Worm (Caenorhabditis elegans): ENCODE measurements around the gene F20B6.10.

Gene F20B6.10

DNA sequence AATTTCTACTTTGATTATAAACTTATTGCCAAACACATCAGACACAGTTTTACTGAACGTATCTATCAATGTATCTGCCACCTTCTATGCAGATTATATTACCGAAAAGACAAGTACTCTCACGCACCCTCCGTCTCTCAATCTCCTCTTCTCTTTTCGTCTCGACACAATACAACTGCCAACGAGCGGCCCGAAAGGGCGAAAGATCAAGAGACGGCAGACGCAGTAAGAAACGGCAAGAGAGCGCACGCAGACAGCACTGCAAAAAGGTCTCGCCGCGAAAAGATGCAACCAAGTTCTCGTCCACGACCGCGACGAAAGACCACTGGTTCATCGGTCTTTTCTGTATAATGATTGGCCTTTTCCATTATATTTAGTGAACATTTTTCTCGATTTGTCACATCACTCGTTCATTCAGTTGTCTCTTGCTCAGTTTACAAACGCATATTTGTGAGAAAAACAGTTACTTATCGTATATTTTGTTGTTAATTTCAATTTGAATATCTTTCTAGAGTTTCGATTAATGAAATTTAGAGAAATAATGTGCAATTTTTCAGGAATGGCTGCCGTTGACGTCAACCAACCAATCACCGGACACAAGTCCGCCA is 26.4 kb downstream of the F20B6.10 start, which contains the start of gene vha-12 (continued):
- TF ChIP-seq dmd-4 (tag; optimal IDR thresholded peaks at IDR 0.05; ENCODE audit: borderline replicate concordance) (peak; percentile 50), tbx-2 (tag; optimal IDR thresholded peaks at IDR 0.05) (peak; percentile 83), pros-1 (tag; optimal IDR thresholded peaks at IDR 0.05) (peak; percentile 76), ets-4 (tag; optimal IDR thresholded peaks at IDR 0.05) (peak; percentile 77)

DNA sequence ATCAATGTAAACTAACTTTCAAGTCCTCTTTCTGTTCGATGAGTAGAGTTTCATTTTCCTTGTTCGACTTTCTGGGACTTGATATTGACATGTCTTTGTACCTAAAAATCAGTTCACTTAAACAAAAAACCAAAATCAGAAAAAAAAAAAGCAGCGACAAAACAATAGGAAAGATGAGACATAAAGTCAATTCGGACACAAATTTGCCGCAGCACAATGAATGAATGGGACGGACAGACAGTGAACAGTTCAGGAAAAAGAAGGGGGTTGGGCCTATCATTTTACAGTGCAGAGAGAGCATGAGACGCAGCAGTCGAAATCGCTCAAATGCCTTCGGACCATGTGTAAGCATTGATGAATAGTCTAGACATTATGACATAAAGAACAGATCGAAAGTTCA is 30.3 kb downstream of the F20B6.10 start, which contains the start of gene mrp-6:
TSS of gene mrp-6 (minus strand) at position 101 of the 400 bp plus-strand sequence.
- TF ChIP-seq ceh-9 (tag; optimal IDR thresholded peaks at IDR 0.05), result no peak
- no peak for TF ChIP-seq pha-4 (tag; optimal IDR thresholded peaks at IDR 0.05)
- no peak for TF ChIP-seq hlh-15 (tag; optimal IDR thresholded peaks at IDR 0.05)
- no peak for TF ChIP-seq ztf-16 (tag; optimal IDR thresholded peaks at IDR 0.05)
- no peak for TF ChIP-seq hlh-13 (GFP tag; optimal IDR thresholded peaks at IDR 0.05)
- no peak for TF ChIP-seq hlh-30 (tag; optimal IDR thresholded peaks at IDR 0.05; ENCODE audit: insufficient read depth)
- TF ChIP-seq ceh-18 (tag; optimal IDR thresholded peaks at IDR 0.05), result no peak
- no peak for TF ChIP-seq ceh-22 (tag; optimal IDR thresholded peaks at IDR 0.05)
- TF ChIP-seq elt-2 (tag; optimal IDR thresholded peaks at IDR 0.05), result no peak
- TF ChIP-seq unc-86 (tag; optimal IDR thresholded peaks at IDR 0.05), result no peak
- TF ChIP-seq C08G9.2 (tag; optimal IDR thresholded peaks at IDR 0.05), result no peak
- TF ChIP-seq pros-1 (tag; optimal IDR thresholded peaks at IDR 0.05), result no peak
- TF ChIP-seq dmd-4 (tag; optimal IDR thresholded peaks at IDR 0.05; ENCODE audit: borderline replicate concordance), result no peak
- TF ChIP-seq eyg-1 (tag; optimal IDR thresholded peaks at IDR 0.05), result no peak
- no peak for TF ChIP-seq sox-2 (GFP tag; IDR thresholded peaks at IDR 0.05)
- TF ChIP-seq npax-4 (tag; optimal IDR thresholded peaks at IDR 0.05), result no peak
- TF ChIP-seq sdc-2 (tag; optimal IDR thresholded peaks at IDR 0.05), result no peak
- TF ChIP-seq pqm-1 (tag; optimal IDR thresholded peaks at IDR 0.05), result no peak
- TF ChIP-seq nhr-11 (tag; optimal IDR thresholded peaks at IDR 0.05), result no peak
- TF ChIP-seq dve-1 (tag; optimal IDR thresholded peaks at IDR 0.05), result no peak

DNA sequence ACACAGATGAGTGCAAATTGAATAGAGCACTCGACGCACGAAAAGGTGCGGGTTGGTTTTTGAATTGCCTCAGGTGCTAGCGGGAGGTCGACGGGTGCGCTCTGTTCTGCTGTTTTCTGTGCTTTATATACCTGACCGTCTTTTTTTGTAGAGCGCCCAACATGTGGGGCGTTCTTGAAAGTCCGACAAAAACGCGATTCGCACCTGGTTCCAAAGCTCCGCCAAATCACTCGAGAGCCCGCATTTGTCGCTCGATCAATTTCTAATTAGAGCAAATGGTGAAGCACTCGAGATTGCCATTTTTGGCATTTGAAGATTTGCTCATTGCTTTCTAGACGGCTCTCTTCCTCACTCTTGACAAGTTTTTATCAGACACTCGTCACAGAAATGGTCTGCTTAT is 39.6 kb downstream of the F20B6.10 start, which contains the start of gene ZK470.6:
TSS of gene ZK470.6 (minus strand) at position 101 of the 400 bp plus-strand sequence.
- TF ChIP-seq hlh-6 (tag; optimal IDR thresholded peaks at IDR 0.05) (no peak), F13H6.1 (tag; optimal IDR thresholded peaks at IDR 0.05) (no peak), elt-4 (tag; optimal IDR thresholded peaks at IDR 0.05) (no peak), C08G9.2 (tag; optimal IDR thresholded peaks at IDR 0.05) (no peak), unc-3 (GFP tag; conservative IDR thresholded peaks at IDR 0.05) (no peak), unc-3 (tag; optimal IDR thresholded peaks at IDR 0.05) (no peak), pha-2 (tag; optimal IDR thresholded peaks at IDR 0.05) (no peak), pha-4 (tag; optimal IDR thresholded peaks at IDR 0.05) (no peak), unc-42 (tag; optimal IDR thresholded peaks at IDR 0.05) (no peak), odd-2 (tag; optimal IDR thresholded peaks at IDR 0.05) (no peak), Y22D7AL.16 (tag; optimal IDR thresholded peaks at IDR 0.05) (no peak), hlh-15 (tag; optimal IDR thresholded peaks at IDR 0.05) (no peak), fkh-10 (GFP tag; optimal IDR thresholded peaks at IDR 0.05) (no peak), lin-11 (tag; optimal IDR thresholded peaks at IDR 0.05) (no peak), pax-1 (tag; optimal IDR thresholded peaks at IDR 0.05) (no peak), nfya-1 (tag; optimal IDR thresholded peaks at IDR 0.05) (no peak), ceh-6 (GFP tag; optimal IDR thresholded peaks at IDR 0.05) (no peak), pqm-1 (tag; optimal IDR thresholded peaks at IDR 0.05) (no peak), gmeb-2 (tag; optimal IDR thresholded peaks at IDR 0.05) (no peak), pat-9 (tag; optimal IDR thresholded peaks at IDR 0.05) (no peak), sdc-2 (tag; optimal IDR thresholded peaks at IDR 0.05) (no peak)
